Fruit fly (Drosophila melanogaster) whole organism, embryonic: Measurements from ENCODE around the gene mRpS30.

Experiments used
- ATbp ChIP-seq: fragments of 200-800 bp; sonication (Bioruptor generic); optimal IDR thresholded peaks from 2 replicates; lab custom pipeline; 2017; ENCODE audit warnings: missing biosample characterization, mild to moderate bottlenecking, missing genetic modification characterization, missing genetic modification reagents
- CG10267 ChIP-seq: fragments of 200-800 bp; sonication (Bioruptor generic); optimal IDR thresholded peaks from 2 replicates; lab custom pipeline; 2018; ENCODE audit warnings: missing biosample characterization, mild to moderate bottlenecking, missing genetic modification characterization, moderate library complexity
- CG10543 ChIP-seq: fragments of 200-800 bp; sonication (Bioruptor generic); optimal IDR thresholded peaks from 3 replicates; lab custom pipeline; 2017; ENCODE audit warnings: missing biosample characterization, mild to moderate bottlenecking, missing genetic modification characterization, moderate library complexity
- CG10565 ChIP-seq: fragments of 200-800 bp; sonication (Bioruptor generic); optimal IDR thresholded peaks from 3 replicates; lab custom pipeline; 2016; ENCODE audit warnings: missing biosample characterization, mild to moderate bottlenecking, missing genetic modification characterization
- CG11085 ChIP-seq: fragments of 200-800 bp; sonication (Bioruptor generic); IDR thresholded peaks from 2 replicates; pipeline ENCODE4 v1.3.6; 2022; ENCODE audit warnings: missing biosample characterization, missing genetic modification characterization
- CG11560 ChIP-seq: fragments of 200-800 bp; sonication (Bioruptor generic); IDR thresholded peaks from 3 replicates; pipeline ENCODE4 v1.3.6; 2022; ENCODE audit warnings: missing biosample characterization, missing genetic modification characterization
- CG12659 ChIP-seq: fragments of 200-800 bp; sonication (Bioruptor generic); optimal IDR thresholded peaks from 3 replicates; lab custom pipeline; 2017; ENCODE audit warnings: mild to moderate bottlenecking, missing biosample characterization, missing genetic modification reagents, missing genetic modification characterization
- CG13894 ChIP-seq: fragments of 200-800 bp; sonication (Bioruptor generic); optimal IDR thresholded peaks from 3 replicates; lab custom pipeline; 2018; ENCODE audit warnings: missing biosample characterization, mild to moderate bottlenecking, missing genetic modification characterization, moderate library complexity
- CG15514 ChIP-seq: fragments of 200-800 bp; sonication (Bioruptor generic); optimal IDR thresholded peaks from 3 replicates; lab custom pipeline; 2017; ENCODE audit warnings: missing biosample characterization, missing genetic modification characterization, mild to moderate bottlenecking, moderate library complexity, missing genetic modification reagents
- CG16813 ChIP-seq: fragments of 200-800 bp; sonication (Bioruptor generic); IDR thresholded peaks from 3 replicates; pipeline ENCODE4 v1.3.6; 2022; ENCODE audit warnings: missing biosample characterization, missing genetic modification characterization; ENCODE audit not compliant: partially characterized antibody
- CG18476 ChIP-seq: fragments of 200-800 bp; sonication (Bioruptor generic); optimal IDR thresholded peaks from 2 replicates; lab custom pipeline; 2016; ENCODE audit warnings: missing biosample characterization, mild to moderate bottlenecking, missing genetic modification characterization
- CG2116 ChIP-seq: fragments of 200-800 bp; sonication (Bioruptor generic); optimal IDR thresholded peaks from 3 replicates; lab custom pipeline; 2018; ENCODE audit warnings: missing biosample characterization, mild to moderate bottlenecking, missing genetic modification characterization
- CG2120 ChIP-seq: fragments of 200-800 bp; sonication (Bioruptor generic); optimal IDR thresholded peaks from 3 replicates; lab custom pipeline; 2016; ENCODE audit warnings: missing biosample characterization, missing genetic modification characterization
- CG2712 ChIP-seq: fragments of 200-800 bp; optimal IDR thresholded peaks from 3 replicates; lab custom pipeline; 2019; ENCODE audit warnings: missing biosample characterization, mild to moderate bottlenecking, missing genetic modification characterization, moderate library complexity
- CG30020 ChIP-seq: fragments of 200-800 bp; optimal IDR thresholded peaks from 2 replicates; lab custom pipeline; 2019; ENCODE audit warnings: missing biosample characterization, mild to moderate bottlenecking, missing genetic modification characterization, moderate library complexity
- CG33213 ChIP-seq: fragments of 200-800 bp; sonication (Bioruptor generic); optimal IDR thresholded peaks from 3 replicates; lab custom pipeline; 2016; ENCODE audit warnings: missing biosample characterization, missing genetic modification characterization
- CG7987 ChIP-seq: fragments of 200-800 bp; sonication (Bioruptor generic); optimal IDR thresholded peaks from 2 replicates; lab custom pipeline; 2018; ENCODE audit warnings: missing biosample characterization, mild to moderate bottlenecking, missing genetic modification characterization, moderate library complexity
- Dad ChIP-seq: fragments of 200-800 bp; sonication (Bioruptor generic); optimal IDR thresholded peaks from 3 replicates; lab custom pipeline; 2016; ENCODE audit warnings: missing biosample characterization, missing genetic modification characterization
- Dbx ChIP-seq: fragments of 200-800 bp; sonication (Bioruptor generic); IDR thresholded peaks from 3 replicates; pipeline ENCODE4 v1.3.6; 2022; ENCODE audit warnings: missing biosample characterization, missing genetic modification characterization
- Dp ChIP-seq: fragments of 200-800 bp; sonication (Bioruptor generic); optimal IDR thresholded peaks from 2 replicates; lab custom pipeline; 2018; ENCODE audit warnings: missing biosample characterization, mild to moderate bottlenecking, missing genetic modification characterization, moderate library complexity
- Elba2 ChIP-seq: fragments of 200-800 bp; sonication (Bioruptor generic); optimal IDR thresholded peaks from 3 replicates; lab custom pipeline; 2016; ENCODE audit warnings: missing biosample characterization, missing genetic modification characterization
- HmgZ ChIP-seq: fragments of 200-800 bp; sonication (Bioruptor generic); optimal IDR thresholded peaks from 2 replicates; lab custom pipeline; 2018; ENCODE audit warnings: missing biosample characterization, mild to moderate bottlenecking, missing genetic modification characterization
- Hr78 ChIP-seq, 2 experiments: fragments of 200-800 bp in 1 of 2; fragments of >200 bp in 1 of 2; sonication (Bioruptor generic) in 1 of 2; optimal IDR thresholded peaks; 2 replicates each; lab custom pipeline; 2017 to 2019; ENCODE audit warnings: missing biosample characterization in 2 of 2, missing genetic modification characterization in 2 of 2, mild to moderate bottlenecking in 1 of 2, moderate library complexity in 1 of 2
- Lim3 ChIP-seq: fragments of 200-800 bp; sonication (Bioruptor generic); IDR thresholded peaks from 2 replicates; pipeline ENCODE4 v1.3.6; 2022; ENCODE audit warnings: missing biosample characterization, missing genetic modification characterization
- Myb ChIP-seq: fragments of 200-800 bp; sonication (Bioruptor generic); optimal IDR thresholded peaks from 2 replicates; lab custom pipeline; 2016; ENCODE audit warnings: missing biosample characterization, missing genetic modification characterization
- Opbp ChIP-seq: fragments of 200-800 bp; sonication (Bioruptor generic); IDR thresholded peaks from 3 replicates; pipeline ENCODE4 v1.3.6; 2022; ENCODE audit warnings: missing biosample characterization, missing genetic modification characterization; ENCODE audit not compliant: partially characterized antibody
- Pdp1 ChIP-seq, 2 experiments: fragments of 200-800 bp; sonication (Bioruptor generic); optimal IDR thresholded peaks; 3 replicates each; lab custom pipeline; 2016; ENCODE audit warnings: missing biosample characterization in 2 of 2, missing genetic modification characterization in 2 of 2, mild to moderate bottlenecking in 1 of 2, moderate library complexity in 1 of 2
- Ravus ChIP-seq: fragments of 200-800 bp; sonication (Bioruptor generic); IDR thresholded peaks from 2 replicates; pipeline ENCODE4 v1.3.6; 2022; ENCODE audit warnings: missing biosample characterization, missing genetic modification characterization
- Rfx ChIP-seq: fragments of 200-800 bp; sonication (Bioruptor generic); IDR thresholded peaks from 2 replicates; pipeline ENCODE4 v1.3.6; 2022; ENCODE audit warnings: missing biosample characterization, missing genetic modification characterization
- Scr ChIP-seq: fragments of 200-800 bp; sonication (Bioruptor generic); IDR thresholded peaks from 2 replicates; pipeline ENCODE4 v1.3.6; 2022; ENCODE audit warnings: missing biosample characterization, missing genetic modification characterization; ENCODE audit not compliant: partially characterized antibody
- Sox100B ChIP-seq: fragments of 200-800 bp; sonication (Bioruptor generic); optimal IDR thresholded peaks from 3 replicates; lab custom pipeline; 2018; ENCODE audit warnings: missing biosample characterization, mild to moderate bottlenecking, missing genetic modification characterization
- Tbp ChIP-seq: fragments of >200 bp; optimal IDR thresholded peaks from 2 replicates; lab custom pipeline; 2018; ENCODE audit warnings: missing biosample characterization, missing genetic modification characterization
- bbx ChIP-seq: fragments of 200-800 bp; sonication (Bioruptor generic); IDR thresholded peaks from 2 replicates; pipeline ENCODE4 v1.3.6; 2022; ENCODE audit warnings: missing biosample characterization, missing genetic modification characterization; ENCODE audit not compliant: partially characterized antibody
- dan ChIP-seq: fragments of 200-800 bp; sonication (Bioruptor generic); IDR thresholded peaks from 2 replicates; pipeline ENCODE4 v1.3.6; 2022; ENCODE audit warnings: missing biosample characterization, missing genetic modification characterization
- grn ChIP-seq: fragments of 200-800 bp; sonication (Bioruptor generic); optimal IDR thresholded peaks from 3 replicates; lab custom pipeline; 2017; ENCODE audit warnings: missing biosample characterization, missing genetic modification characterization
- hbn ChIP-seq: fragments of 200-800 bp; sonication (Bioruptor generic); IDR thresholded peaks from 2 replicates; pipeline ENCODE4 v1.3.6; 2022; ENCODE audit warnings: missing biosample characterization, missing genetic modification characterization; ENCODE audit not compliant: partially characterized antibody
- hkb ChIP-seq, 2 experiments: fragments of 200-800 bp in 1 of 2; fragments of >200 bp in 1 of 2; sonication (Bioruptor generic) in 1 of 2; IDR thresholded peaks in 1 of 2; optimal IDR thresholded peaks in 1 of 2; 2 replicates each; pipeline versions ENCODE4 v1.3.6 to Lab custom; 2017 to 2022; ENCODE audit warnings: missing biosample characterization in 1 of 2, missing genetic modification characterization in 1 of 2
- org-1 ChIP-seq: fragments of 200-800 bp; sonication (Bioruptor generic); optimal IDR thresholded peaks from 2 replicates; lab custom pipeline; 2017; ENCODE audit warnings: missing biosample characterization, missing genetic modification characterization
- pros ChIP-seq: fragments of 200-800 bp; sonication (Bioruptor generic); optimal IDR thresholded peaks from 3 replicates; lab custom pipeline; 2019; ENCODE audit warnings: missing biosample characterization, mild to moderate bottlenecking, missing genetic modification characterization, moderate library complexity
- repo ChIP-seq: fragments of 200-800 bp; sonication (Bioruptor generic); optimal IDR thresholded peaks from 2 replicates; lab custom pipeline; 2016; ENCODE audit warnings: missing biosample characterization, missing genetic modification characterization
- schlank ChIP-seq: fragments of 200-800 bp; sonication (Bioruptor generic); optimal IDR thresholded peaks from 2 replicates; lab custom pipeline; 2018; ENCODE audit warnings: missing biosample characterization, mild to moderate bottlenecking, missing genetic modification characterization
- seq ChIP-seq: fragments of 200-800 bp; sonication (Bioruptor generic); IDR thresholded peaks from 2 replicates; pipeline ENCODE4 v1.3.6; 2022; ENCODE audit warnings: missing biosample characterization, missing genetic modification characterization
- sim ChIP-seq: fragments of 200-800 bp; sonication (Bioruptor generic); IDR thresholded peaks from 2 replicates; pipeline ENCODE4 v1.3.6; 2022; ENCODE audit warnings: missing biosample characterization, missing genetic modification characterization
- sna ChIP-seq: fragments of 200-800 bp; sonication (Bioruptor generic); IDR thresholded peaks from 2 replicates; pipeline ENCODE4 v1.3.6; 2022; ENCODE audit warnings: missing biosample characterization, missing genetic modification characterization; ENCODE audit not compliant: partially characterized antibody
- sob ChIP-seq: fragments of 200-800 bp; sonication (Bioruptor generic); IDR thresholded peaks from 2 replicates; pipeline ENCODE4 v1.3.6; 2022; ENCODE audit warnings: missing biosample characterization, missing genetic modification characterization
- stc ChIP-seq: fragments of 200-800 bp; sonication (Bioruptor generic); IDR thresholded peaks from 2 replicates; pipeline ENCODE4 v1.3.6; 2022; ENCODE audit warnings: missing biosample characterization, missing genetic modification characterization
- sug ChIP-seq: fragments of 200-800 bp; optimal IDR thresholded peaks from 2 replicates; lab custom pipeline; 2019; ENCODE audit warnings: missing biosample characterization, mild to moderate bottlenecking, missing genetic modification characterization, moderate library complexity
- tap ChIP-seq: fragments of 200-800 bp; optimal IDR thresholded peaks from 3 replicates; lab custom pipeline; 2019; ENCODE audit warnings: missing biosample characterization, mild to moderate bottlenecking, missing genetic modification characterization, moderate library complexity
- tna ChIP-seq: fragments of 200-800 bp; sonication (Bioruptor generic); IDR thresholded peaks from 2 replicates; pipeline ENCODE4 v1.3.6; 2022; ENCODE audit warnings: missing biosample characterization, missing genetic modification characterization; ENCODE audit not compliant: partially characterized antibody
- ttk ChIP-seq: fragments of 200-800 bp; sonication (Bioruptor generic); IDR thresholded peaks from 2 replicates; pipeline ENCODE4 v2.1.2; 2022; ENCODE audit warnings: missing biosample characterization, missing genetic modification characterization

mRpS30 gene

dm6 chrX:15835393-15835792 is 49.5 kb downstream of the mRpS30 start, which contains the start of gene Chc (continued):
- TF ChIP-seq CG2120 (GFP tag; lab: Kevin White, UChicago) (peak; percentile 21), CG16813 (peak; percentile 98), CG33213 (GFP tag; lab: Kevin White, UChicago) (no peak), Opbp (GFP tag; lab: Robert Waterston, UW) (peak; percentile 98), Dbx (GFP tag; lab: Robert Waterston, UW) (no peak), sug (no peak), stc (GFP tag; lab: Robert Waterston, UW) (no peak), Scr (GFP tag; lab: Robert Waterston, UW) (peak; percentile 97), seq (GFP tag; lab: Robert Waterston, UW) (no peak), hkb (optimal IDR thresholded peaks at IDR 0.05; lab: Kevin White, UChicago) (no peak), hkb (GFP tag; IDR thresholded peaks at IDR 0.05; lab: Robert Waterston, UW) (no peak), CG10565 (no peak), Sox100B (GFP tag; lab: Kevin White, UChicago) (no peak), sna (peak; percentile 92), Dad (no peak), CG18476 (GFP tag; lab: Kevin White, UChicago) (no peak), schlank (tag; lab: Kevin White, UChicago) (no peak), Pdp1 (GFP tag; optimal IDR thresholded peaks at IDR 0.05; lab: Kevin White, UChicago) (peak in 1 of 2 experiments; percentile 94), pros (no peak), CG10543 (no peak), CG2712 (peak; percentile 4), HmgZ (peak; percentile 58), CG11085 (GFP tag; lab: Robert Waterston, UW) (no peak), Myb (GFP tag; lab: Kevin White, UChicago) (peak; percentile 40), CG7987 (GFP tag; lab: Kevin White, UChicago) (no peak), CG15514 (GFP tag; lab: Kevin White, UChicago) (peak; percentile 43), CG13894 (tag; lab: Kevin White, UChicago) (no peak), sob (GFP tag; lab: Robert Waterston, UW) (peak; percentile 10; the same call in 1 of the 2 replicates), bbx (GFP tag; lab: Robert Waterston, UW) (peak; percentile 99), org-1 (no peak), Ravus (no peak), Elba2 (no peak), Hr78 (GFP tag; optimal IDR thresholded peaks at IDR 0.05; lab: Kevin White, UChicago) (no peak), CG10267 (tag; lab: Kevin White, UChicago) (peak; percentile 25), CG30020 (tag; lab: Kevin White, UChicago) (peak; percentile 68), tap (tag; lab: Kevin White, UChicago) (no peak), CG2116 (GFP tag; lab: Kevin White, UChicago) (peak; percentile 84), ttk (GFP tag; lab: Robert Waterston, UW) (no peak), hbn (GFP tag; lab: Robert Waterston, UW) (peak; percentile 94), sim (GFP tag; lab: Robert Waterston, UW) (no peak), CG12659 (peak; percentile 3), tna (GFP tag; lab: Robert Waterston, UW) (peak; percentile 96), Rfx (GFP tag; lab: Robert Waterston, UW) (peak; percentile 36; the same call in 1 of the 2 replicates), grn (GFP tag; lab: Kevin White, UChicago) (no peak), Dp (GFP tag; lab: Kevin White, UChicago) (peak; percentile 43), CG11560 (peak; percentile 67; the same call in 1 of the 3 replicates), repo (GFP tag; lab: Kevin White, UChicago) (no peak), dan (GFP tag; lab: Robert Waterston, UW) (no peak), ATbp (GFP tag; lab: Kevin White, UChicago) (no peak), Tbp (GFP tag; lab: Kevin White, UChicago) (no peak), Lim3 (no peak)
